Worm (Caenorhabditis elegans) whole organism, L3 larva: ENCODE data around the gene C16C4.18.
A peak's percentile ranks its signal among the peaks of the same experiment; 100 is the strongest.

Source experiments
- ZK546.5 ChIP-seq: sonication (generic microtip); optimal IDR thresholded peaks from 2 replicates; lab custom pipeline; 2017; ENCODE audit warnings: missing biosample characterization, missing genetic modification characterization
- ceh-16 ChIP-seq: sonication (generic microtip); optimal IDR thresholded peaks from 2 replicates; lab custom pipeline; 2017; ENCODE audit warnings: missing biosample characterization, missing genetic modification characterization
- ceh-9 ChIP-seq: sonication (generic microtip); optimal IDR thresholded peaks from 2 replicates; lab custom pipeline; 2018; ENCODE audit warnings: missing biosample characterization, missing genetic modification characterization
- egl-27 ChIP-seq: sonication (generic microtip); optimal IDR thresholded peaks from 4 replicates; lab custom pipeline; 2017; ENCODE audit warnings: missing biosample characterization, missing genetic modification reagents, missing genetic modification characterization
- elt-1 ChIP-seq: fragments of 150-350 bp; optimal IDR thresholded peaks from 2 replicates; lab custom pipeline; 2014; ENCODE audit warnings: missing biosample characterization, missing genetic modification characterization
- elt-2 ChIP-seq: sonication (generic microtip); optimal IDR thresholded peaks from 2 replicates; lab custom pipeline; 2016; ENCODE audit warnings: missing genetic modification reagents, mild to moderate bottlenecking, missing genetic modification characterization, missing compliant biosample characterization
- elt-3 ChIP-seq, 3 experiments: fragments of 150-350 bp in 1 of 3; sonication (generic microtip) in 2 of 3; optimal IDR thresholded peaks; 2 replicates in 2 of 3; 4 replicates in 1 of 3; lab custom pipeline; 2014 to 2017; ENCODE audit warnings: missing biosample characterization in 3 of 3, missing genetic modification characterization in 3 of 3
- eor-1 ChIP-seq, 2 experiments: fragments of 150-350 bp; optimal IDR thresholded peaks; 2 replicates each; lab custom pipeline; 2014 to 2018; ENCODE audit warnings: missing biosample characterization in 2 of 2, missing genetic modification characterization in 2 of 2
- fkh-10 ChIP-seq: sonication (generic microtip); optimal IDR thresholded peaks from 2 replicates; lab custom pipeline; 2017; ENCODE audit warnings: missing biosample characterization, missing genetic modification reagents, missing genetic modification characterization
- fkh-2 ChIP-seq: fragments of 150-350 bp; optimal IDR thresholded peaks from 2 replicates; lab custom pipeline; 2014; ENCODE audit warnings: missing biosample characterization, missing genetic modification reagents, missing genetic modification characterization
- fos-1 ChIP-seq: fragments of 150-350 bp; optimal IDR thresholded peaks from 2 replicates; lab custom pipeline; 2014; ENCODE audit warnings: missing biosample characterization, missing genetic modification characterization
- hmg-11 ChIP-seq: sonication (generic microtip); optimal IDR thresholded peaks from 2 replicates; lab custom pipeline; 2016; ENCODE audit warnings: missing genetic modification characterization, missing compliant biosample characterization
- lin-15B ChIP-seq: fragments of 150-350 bp; optimal IDR thresholded peaks from 2 replicates; lab custom pipeline; 2014; ENCODE audit warnings: missing biosample characterization, missing genetic modification characterization
- lsy-12 ChIP-seq: sonication (generic microtip); optimal IDR thresholded peaks from 2 replicates; lab custom pipeline; 2016; ENCODE audit warnings: mild to moderate bottlenecking, missing genetic modification characterization, missing compliant biosample characterization
- mdl-1 ChIP-seq: fragments of 150-350 bp; optimal IDR thresholded peaks from 2 replicates; lab custom pipeline; 2014; ENCODE audit warnings: missing biosample characterization, missing genetic modification characterization
- mml-1 ChIP-seq: fragments of 150-350 bp; sonication (generic microtip); optimal IDR thresholded peaks from 3 replicates; lab custom pipeline; 2014; ENCODE audit warnings: missing biosample characterization, missing genetic modification characterization
- nfya-1 ChIP-seq: sonication (generic microtip); optimal IDR thresholded peaks from 2 replicates; lab custom pipeline; 2017; ENCODE audit warnings: missing genetic modification characterization, mild to moderate bottlenecking, missing compliant biosample characterization, antibody characterized with exemption, moderate library complexity; ENCODE audit not compliant: insufficient read depth
- nhr-11 ChIP-seq: fragments of 150-350 bp; optimal IDR thresholded peaks from 2 replicates; lab custom pipeline; 2014; ENCODE audit warnings: missing biosample characterization, missing genetic modification characterization
- nhr-12 ChIP-seq: fragments of 150-350 bp; optimal IDR thresholded peaks from 2 replicates; lab custom pipeline; 2014; ENCODE audit warnings: missing biosample characterization, missing genetic modification characterization
- nhr-23 ChIP-seq: fragments of 150-350 bp; optimal IDR thresholded peaks from 2 replicates; lab custom pipeline; 2014; ENCODE audit warnings: missing biosample characterization, missing genetic modification reagents, missing genetic modification characterization
- nhr-25 ChIP-seq: sonication (generic microtip); optimal IDR thresholded peaks from 2 replicates; lab custom pipeline; 2017; ENCODE audit warnings: missing biosample characterization, missing genetic modification characterization
- nhr-28 ChIP-seq: fragments of 150-350 bp; optimal IDR thresholded peaks from 2 replicates; lab custom pipeline; 2014; ENCODE audit warnings: missing biosample characterization, missing genetic modification characterization
- nhr-43 ChIP-seq: sonication (generic microtip); optimal IDR thresholded peaks from 2 replicates; lab custom pipeline; 2016; ENCODE audit warnings: mild to moderate bottlenecking, missing genetic modification characterization, missing compliant biosample characterization; ENCODE audit not compliant: poor library complexity, severe bottlenecking
- nhr-67 ChIP-seq: fragments of 150-350 bp; optimal IDR thresholded peaks from 2 replicates; lab custom pipeline; 2014; ENCODE audit warnings: missing biosample characterization, missing genetic modification characterization
- nhr-76 ChIP-seq: fragments of 150-350 bp; sonication (generic microtip); optimal IDR thresholded peaks from 5 replicates; lab custom pipeline; 2014; ENCODE audit warnings: missing biosample characterization, missing genetic modification characterization
- pha-4 ChIP-seq: fragments of 150-350 bp; optimal IDR thresholded peaks from 2 replicates; lab custom pipeline; 2014; ENCODE audit warnings: missing biosample characterization, missing genetic modification reagents, missing genetic modification characterization
- pqm-1 ChIP-seq: fragments of 150-350 bp; optimal IDR thresholded peaks from 2 replicates; lab custom pipeline; 2017; ENCODE audit warnings: missing biosample characterization, missing genetic modification characterization, inconsistent platforms
- skn-1 ChIP-seq: fragments of 150-350 bp; optimal IDR thresholded peaks from 2 replicates; lab custom pipeline; 2014; ENCODE audit warnings: missing biosample characterization, missing genetic modification characterization
- snpc-4 ChIP-seq: fragments of 150-350 bp; optimal IDR thresholded peaks from 2 replicates; lab custom pipeline; 2014; ENCODE audit warnings: missing biosample characterization, missing genetic modification characterization
- unc-62 ChIP-seq: fragments of 150-350 bp; sonication (generic microtip); optimal IDR thresholded peaks from 4 replicates; lab custom pipeline; 2014; ENCODE audit warnings: missing biosample characterization, missing genetic modification reagents, missing genetic modification characterization
- ztf-11 ChIP-seq: fragments of 150-350 bp; optimal IDR thresholded peaks from 2 replicates; lab custom pipeline; 2014; ENCODE audit warnings: missing biosample characterization, missing genetic modification characterization
- ztf-4 ChIP-seq: fragments of 150-350 bp; optimal IDR thresholded peaks from 2 replicates; lab custom pipeline; 2014; ENCODE audit warnings: missing biosample characterization, missing genetic modification characterization

Gene C16C4.18

DNA sequence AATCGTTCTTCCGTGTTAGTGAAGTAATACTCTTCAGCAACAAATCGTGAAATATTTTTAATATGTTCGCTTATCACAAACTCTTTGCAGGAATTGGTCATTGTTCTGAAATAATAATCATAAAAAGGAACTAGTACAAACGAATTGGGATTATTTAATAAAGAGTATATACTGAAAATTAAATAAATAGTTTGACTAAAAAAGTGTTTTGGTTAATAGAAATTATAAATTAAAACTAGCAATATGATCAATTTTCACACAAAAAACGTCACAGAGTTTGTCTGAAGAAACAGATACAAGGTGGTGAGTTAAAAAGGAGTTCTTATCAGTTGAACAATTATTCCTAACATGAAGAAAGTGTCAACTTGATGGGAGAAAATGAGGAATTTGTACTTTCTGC is 21.6 kb upstream of the C16C4.18 start, which contains the start of gene math-5:
Gene math-5, minus strand, starts transcription at position 101 of the 400 bp plus-strand sequence.
- no peak for TF ChIP-seq skn-1
- TF ChIP-seq pha-4 (tag; lab: Kevin White, UChicago): no peak
- no peak for TF ChIP-seq mdl-1 (tag; lab: Kevin White, UChicago)
- TF ChIP-seq unc-62: no peak
- TF ChIP-seq fkh-2 (tag; lab: Kevin White, UChicago): no peak
- no peak for TF ChIP-seq snpc-4 (tag; lab: Kevin White, UChicago)
- TF ChIP-seq, all 47 proteins: peak for 0

- TF ChIP-seq nfya-1 (tag; lab: Kevin White, UChicago): no peak
- no peak for TF ChIP-seq nhr-25
- no peak for TF ChIP-seq fkh-10
- TF ChIP-seq nhr-76 (tag; lab: Kevin White, UChicago): no peak
- no peak for TF ChIP-seq mdl-1 (tag; lab: Kevin White, UChicago)
- no peak for TF ChIP-seq ztf-4 (tag; lab: Kevin White, UChicago)
- no peak for TF ChIP-seq ztf-11 (tag; lab: Kevin White, UChicago)
- TF ChIP-seq snpc-4 (tag; lab: Kevin White, UChicago): no peak
- no peak for TF ChIP-seq mml-1 (tag; lab: Kevin White, UChicago)
- no peak for TF ChIP-seq elt-1
- TF ChIP-seq nhr-28 (tag; lab: Kevin White, UChicago): no peak
- TF ChIP-seq egl-27 (tag; lab: Kevin White, UChicago): no peak
- TF ChIP-seq ceh-16 (tag; lab: Kevin White, UChicago): no peak
- TF ChIP-seq lsy-12: no peak
- no peak for TF ChIP-seq hmg-11
- TF ChIP-seq nhr-23: no peak
- no peak for TF ChIP-seq fkh-2 (tag; lab: Kevin White, UChicago)
- TF ChIP-seq elt-3 (tag; optimal IDR thresholded peaks at IDR 0.05; lab: Kevin White, UChicago): no peak
- TF ChIP-seq ZK546.5 (tag; lab: Kevin White, UChicago): no peak
Observed at ce11 chrII:1878663-1879062, 17.5 kb upstream of the C16C4.18 start, which contains the start of gene math-16. Gene math-16 (minus strand): TSS chrII:1878763.

- TF ChIP-seq elt-1: no peak
- no peak for TF ChIP-seq ceh-9 (tag; lab: Kevin White, UChicago)
- TF ChIP-seq ztf-11 (tag; lab: Kevin White, UChicago): no peak
- TF ChIP-seq fos-1: no peak
- TF ChIP-seq nhr-12 (tag; lab: Kevin White, UChicago): no peak
- no peak for TF ChIP-seq eor-1 (tag; optimal IDR thresholded peaks at IDR 0.05; lab: Kevin White, UChicago)
- no peak for TF ChIP-seq elt-3 (tag; optimal IDR thresholded peaks at IDR 0.05; lab: Kevin White, UChicago)
- no peak for TF ChIP-seq nhr-43
- TF ChIP-seq pqm-1 (tag; lab: Kevin White, UChicago): no peak
- TF ChIP-seq nhr-67 (tag; lab: Kevin White, UChicago): no peak
- TF ChIP-seq lin-15B (tag; lab: Kevin White, UChicago): no peak
- no peak for TF ChIP-seq egl-27 (tag; lab: Kevin White, UChicago)
- no peak for TF ChIP-seq lsy-12
- no peak for TF ChIP-seq nhr-28 (tag; lab: Kevin White, UChicago)
- no peak for TF ChIP-seq fkh-2 (tag; lab: Kevin White, UChicago)
- no peak for TF ChIP-seq nhr-11 (tag; lab: Kevin White, UChicago)
Observed at ce11 chrII:1875658-1876057, 14.5 kb upstream of the C16C4.18 start, which contains the start of gene math-13. Gene math-13 (plus strand): TSS chrII:1875958.

- no peak for TF ChIP-seq elt-3 (tag; optimal IDR thresholded peaks at IDR 0.05; lab: Kevin White, UChicago)
- no peak for TF ChIP-seq ztf-4 (tag; lab: Kevin White, UChicago)
- peak; percentile 71 for TF ChIP-seq elt-2 (tag; lab: Kevin White, UChicago)
- TF ChIP-seq elt-1: no peak
- TF ChIP-seq unc-62: no peak
Observed at ce11 chrII:1870875-1871592, 9.9 kb upstream of the C16C4.18 start, which contains the start of gene math-10. Gene math-10 (plus strand): TSS chrII:1871542.

- TF ChIP-seq elt-2 (tag; lab: Kevin White, UChicago) (peak; percentile 29), ceh-9 (tag; lab: Kevin White, UChicago) (no peak)
Observed at ce11 chrII:1869120-1869519, 8.0 kb upstream of the C16C4.18 start, which contains the start of gene math-14. Gene math-14 (plus strand): TSS chrII:1869420.
